Fruit fly (Drosophila melanogaster) whole organism, embryonic: ENCODE results near the gene ClC-a.

Experiments
- Antp ChIP-seq: fragments of 200-800 bp; sonication (Bioruptor generic); optimal IDR thresholded peaks from 3 replicates; lab custom pipeline; 2016; ENCODE audit warnings: missing biosample characterization, missing genetic modification characterization
- Atf3 ChIP-seq: fragments of 200-800 bp; sonication (Bioruptor generic); optimal IDR thresholded peaks from 3 replicates; lab custom pipeline; 2016; ENCODE audit warnings: missing biosample characterization, missing genetic modification characterization
- B-H1 ChIP-seq: fragments of 200-800 bp; sonication (Bioruptor generic); IDR thresholded peaks from 3 replicates; pipeline ENCODE4 v1.3.6; 2022; ENCODE audit warnings: missing biosample characterization, missing genetic modification characterization
- CG1024 ChIP-seq: fragments of 200-800 bp; sonication (Bioruptor generic); IDR thresholded peaks from 2 replicates; pipeline ENCODE4 v1.3.6; 2022; ENCODE audit warnings: missing biosample characterization, missing genetic modification characterization
- CG10267 ChIP-seq: fragments of 200-800 bp; sonication (Bioruptor generic); optimal IDR thresholded peaks from 2 replicates; lab custom pipeline; 2018; ENCODE audit warnings: missing biosample characterization, mild to moderate bottlenecking, missing genetic modification characterization, moderate library complexity
- CG10462 ChIP-seq: fragments of 200-800 bp; sonication (Bioruptor generic); optimal IDR thresholded peaks from 2 replicates; lab custom pipeline; 2016; ENCODE audit warnings: missing biosample characterization, missing genetic modification characterization
- CG11723 ChIP-seq: fragments of 200-800 bp; sonication (Bioruptor generic); optimal IDR thresholded peaks from 2 replicates; lab custom pipeline; 2017; ENCODE audit warnings: missing biosample characterization, mild to moderate bottlenecking, missing genetic modification characterization
- CG14860 ChIP-seq: fragments of 200-800 bp; sonication (Bioruptor generic); IDR thresholded peaks from 3 replicates; pipeline ENCODE4 v1.3.6; 2022; ENCODE audit warnings: missing biosample characterization, missing genetic modification characterization; ENCODE audit not compliant: partially characterized antibody
- CG17359 ChIP-seq: fragments of 200-800 bp; sonication (Bioruptor generic); optimal IDR thresholded peaks from 3 replicates; lab custom pipeline; 2018; ENCODE audit warnings: missing biosample characterization, mild to moderate bottlenecking, missing genetic modification characterization, moderate library complexity
- CG17612 ChIP-seq: fragments of 200-800 bp; sonication (Bioruptor generic); IDR thresholded peaks from 2 replicates; pipeline ENCODE4 v1.3.6; 2022; ENCODE audit warnings: missing biosample characterization, missing genetic modification characterization
- CG18619 ChIP-seq: fragments of 200-800 bp; sonication (Bioruptor generic); optimal IDR thresholded peaks from 3 replicates; lab custom pipeline; 2017; ENCODE audit warnings: missing biosample characterization, mild to moderate bottlenecking, missing genetic modification characterization
- CG2116 ChIP-seq: fragments of 200-800 bp; sonication (Bioruptor generic); optimal IDR thresholded peaks from 3 replicates; lab custom pipeline; 2018; ENCODE audit warnings: missing biosample characterization, mild to moderate bottlenecking, missing genetic modification characterization
- CG2129 ChIP-seq: fragments of 200-800 bp; sonication (Bioruptor generic); IDR thresholded peaks from 2 replicates; pipeline ENCODE4 v1.3.6; 2022; ENCODE audit warnings: missing biosample characterization, missing genetic modification characterization; ENCODE audit not compliant: partially characterized antibody
- CG31224 ChIP-seq: fragments of 200-800 bp; sonication (Bioruptor generic); IDR thresholded peaks from 2 replicates; pipeline ENCODE4 v1.3.6; 2022; ENCODE audit warnings: missing biosample characterization, missing genetic modification characterization
- CG4404 ChIP-seq: fragments of 200-800 bp; sonication (Bioruptor generic); IDR thresholded peaks from 2 replicates; pipeline ENCODE4 v1.3.6; 2022; ENCODE audit warnings: missing biosample characterization, missing genetic modification characterization
- CG6175 ChIP-seq: fragments of 200-800 bp; sonication (Bioruptor generic); IDR thresholded peaks from 3 replicates; pipeline ENCODE4 v1.3.6; 2022; ENCODE audit warnings: missing biosample characterization, missing genetic modification characterization
- CG6272 ChIP-seq: fragments of 200-800 bp; sonication (Bioruptor generic); IDR thresholded peaks from 2 replicates; pipeline ENCODE4 v1.3.6; 2022; ENCODE audit warnings: missing biosample characterization, missing genetic modification characterization
- CG7372 ChIP-seq: fragments of 200-800 bp; sonication (Bioruptor generic); IDR thresholded peaks from 2 replicates; pipeline ENCODE4 v1.3.6; 2022; ENCODE audit warnings: missing biosample characterization, missing genetic modification characterization
- CG9797 ChIP-seq: fragments of 200-800 bp; sonication (Bioruptor generic); optimal IDR thresholded peaks from 3 replicates; lab custom pipeline; 2018; ENCODE audit warnings: missing biosample characterization, mild to moderate bottlenecking, missing genetic modification characterization
- D19B ChIP-seq: fragments of 200-800 bp; sonication (Bioruptor generic); optimal IDR thresholded peaks from 2 replicates; lab custom pipeline; 2017; ENCODE audit warnings: missing biosample characterization, mild to moderate bottlenecking, missing genetic modification characterization
- Dbx ChIP-seq: fragments of 200-800 bp; sonication (Bioruptor generic); IDR thresholded peaks from 3 replicates; pipeline ENCODE4 v1.3.6; 2022; ENCODE audit warnings: missing biosample characterization, missing genetic modification characterization
- Dll ChIP-seq: fragments of 200-800 bp; sonication (Bioruptor generic); IDR thresholded peaks from 4 replicates; pipeline ENCODE4 v1.3.6; 2022; ENCODE audit warnings: missing biosample characterization, missing genetic modification characterization; ENCODE audit not compliant: partially characterized antibody
- Elba2 ChIP-seq: fragments of 200-800 bp; sonication (Bioruptor generic); optimal IDR thresholded peaks from 3 replicates; lab custom pipeline; 2016; ENCODE audit warnings: missing biosample characterization, missing genetic modification characterization
- HLH54F ChIP-seq: fragments of 200-800 bp; sonication (Bioruptor generic); optimal IDR thresholded peaks from 3 replicates; lab custom pipeline; 2016; ENCODE audit warnings: missing biosample characterization, missing genetic modification characterization
- Hmx ChIP-seq: fragments of 200-800 bp; sonication (Bioruptor generic); optimal IDR thresholded peaks from 2 replicates; lab custom pipeline; 2016; ENCODE audit warnings: missing biosample characterization, missing genetic modification characterization
- MESR4 ChIP-seq: fragments of 200-800 bp; sonication (Bioruptor generic); optimal IDR thresholded peaks from 2 replicates; lab custom pipeline; 2018; ENCODE audit warnings: missing biosample characterization, mild to moderate bottlenecking, missing genetic modification characterization, moderate library complexity
- Ravus ChIP-seq: fragments of 200-800 bp; sonication (Bioruptor generic); IDR thresholded peaks from 2 replicates; pipeline ENCODE4 v1.3.6; 2022; ENCODE audit warnings: missing biosample characterization, missing genetic modification characterization
- Stat92E ChIP-seq, 3 experiments: fragments of >200 bp in 2 of 3; fragments of 200-800 bp in 1 of 3; sonication (Bioruptor generic) in 1 of 3; optimal IDR thresholded peaks; 2 replicates each; lab custom pipeline; 2017 to 2019; ENCODE audit warnings: missing biosample characterization in 3 of 3, missing genetic modification characterization in 3 of 3, mild to moderate bottlenecking in 1 of 3, moderate library complexity in 1 of 3
- Usf ChIP-seq: fragments of 200-800 bp; sonication (Bioruptor generic); optimal IDR thresholded peaks from 2 replicates; lab custom pipeline; 2017; ENCODE audit warnings: missing genotype, missing biosample characterization, missing genetic modification characterization
- abd-A ChIP-seq: fragments of 200-800 bp; sonication (Bioruptor generic); optimal IDR thresholded peaks from 3 replicates; lab custom pipeline; 2019; ENCODE audit warnings: missing biosample characterization, mild to moderate bottlenecking, missing genetic modification characterization, moderate library complexity
- aop ChIP-seq: fragments of 200-800 bp; sonication (Bioruptor generic); IDR thresholded peaks from 2 replicates; pipeline ENCODE4 v1.3.6; 2022; ENCODE audit warnings: missing biosample characterization, missing genetic modification characterization
- chinmo ChIP-seq: fragments of 200-800 bp; sonication (Bioruptor generic); IDR thresholded peaks from 4 replicates; pipeline ENCODE4 v1.3.6; 2022; ENCODE audit warnings: missing biosample characterization, missing genetic modification characterization; ENCODE audit not compliant: partially characterized antibody
- dm ChIP-seq: fragments of 200-800 bp; sonication (Bioruptor generic); optimal IDR thresholded peaks from 3 replicates; lab custom pipeline; 2016; ENCODE audit warnings: missing biosample characterization, missing genetic modification characterization
- dysf ChIP-seq: fragments of 200-800 bp; sonication (Bioruptor generic); IDR thresholded peaks from 3 replicates; pipeline ENCODE4 v1.3.6; 2022; ENCODE audit warnings: missing biosample characterization, missing genetic modification characterization
- exex ChIP-seq: fragments of 200-800 bp; sonication (Bioruptor generic); optimal IDR thresholded peaks from 4 replicates; lab custom pipeline; 2018; ENCODE audit warnings: missing biosample characterization, mild to moderate bottlenecking, missing genetic modification characterization, moderate library complexity
- gsb-n ChIP-seq: fragments of 200-800 bp; sonication (Bioruptor generic); optimal IDR thresholded peaks from 3 replicates; lab custom pipeline; 2018; ENCODE audit warnings: missing biosample characterization, mild to moderate bottlenecking, missing genetic modification characterization
- insv ChIP-seq, 2 experiments: fragments of 200-800 bp; sonication (Bioruptor generic); optimal IDR thresholded peaks; 3 replicates each; lab custom pipeline; 2016 to 2018; ENCODE audit warnings: missing biosample characterization in 2 of 2, missing genetic modification characterization in 2 of 2
- lmd ChIP-seq: fragments of 200-800 bp; sonication (Bioruptor generic); IDR thresholded peaks from 2 replicates; pipeline ENCODE4 v1.3.6; 2022; ENCODE audit warnings: missing biosample characterization, missing genetic modification characterization
- lola ChIP-seq, 3 experiments: fragments of >200 bp in 2 of 3; fragments of 200-800 bp in 1 of 3; sonication (Bioruptor generic) in 1 of 3; optimal IDR thresholded peaks; 2 replicates each; lab custom pipeline; 2017 to 2019; ENCODE audit warnings: missing biosample characterization in 3 of 3, missing genetic modification characterization in 3 of 3, mild to moderate bottlenecking in 1 of 3, moderate library complexity in 1 of 3
- lov ChIP-seq, 2 experiments: fragments of 200-800 bp in 1 of 2; fragments of >200 bp in 1 of 2; sonication (Bioruptor generic) in 1 of 2; IDR thresholded peaks in 1 of 2; optimal IDR thresholded peaks in 1 of 2; 2 replicates in 1 of 2; 3 replicates in 1 of 2; pipeline versions ENCODE4 v1.3.6 to Lab custom; 2017 to 2022; ENCODE audit warnings: missing biosample characterization in 1 of 2, missing genetic modification characterization in 1 of 2
- maf-S ChIP-seq: fragments of 200-800 bp; sonication (Bioruptor generic); optimal IDR thresholded peaks from 2 replicates; lab custom pipeline; 2016; ENCODE audit warnings: missing biosample characterization, missing genetic modification characterization
- pho ChIP-seq: fragments of 200-800 bp; sonication (Bioruptor generic); optimal IDR thresholded peaks from 2 replicates; lab custom pipeline; 2016; ENCODE audit warnings: missing biosample characterization, missing genetic modification characterization
- pnt ChIP-seq: fragments of 200-800 bp; sonication (Bioruptor generic); optimal IDR thresholded peaks from 3 replicates; lab custom pipeline; 2016; ENCODE audit warnings: missing biosample characterization, missing genetic modification characterization
- psq ChIP-seq: fragments of 200-800 bp; sonication (Bioruptor generic); optimal IDR thresholded peaks from 2 replicates; lab custom pipeline; 2017; ENCODE audit warnings: missing biosample characterization, missing genetic modification characterization
- pum ChIP-seq: fragments of 200-800 bp; sonication (Bioruptor generic); optimal IDR thresholded peaks from 2 replicates; lab custom pipeline; 2016; ENCODE audit warnings: missing biosample characterization, missing genetic modification characterization
- ranshi ChIP-seq: fragments of 200-800 bp; sonication (Bioruptor generic); IDR thresholded peaks from 2 replicates; pipeline ENCODE4 v1.3.6; 2022; ENCODE audit warnings: missing biosample characterization, missing genetic modification characterization
- repo ChIP-seq: fragments of 200-800 bp; sonication (Bioruptor generic); optimal IDR thresholded peaks from 2 replicates; lab custom pipeline; 2016; ENCODE audit warnings: missing biosample characterization, missing genetic modification characterization
- rib ChIP-seq: fragments of 200-800 bp; sonication (Bioruptor generic); IDR thresholded peaks from 2 replicates; pipeline ENCODE4 v1.3.6; 2022; ENCODE audit warnings: missing biosample characterization, missing genetic modification characterization

Gene ClC-a

dm6 chr3R:11849378-11850249 lies 36.6 kb upstream of the ClC-a start (continued):
- TF ChIP-seq lola (GFP tag; optimal IDR thresholded peaks at IDR 0.05; lab: Kevin White, UChicago) (peak in 1 of 3 experiments; percentile 88), ranshi (peak; percentile 90), CG10267 (tag; lab: Kevin White, UChicago) (peak; percentile 83), psq (GFP tag; lab: Kevin White, UChicago) (peak; percentile 63), B-H1 (GFP tag; lab: Robert Waterston, UW) (peak; percentile 84), Antp (peak; percentile 95), Ravus (peak; percentile 35; the same call in 1 of the 2 replicates), CG9797 (peak; percentile 27), D19B (no peak), CG17612 (GFP tag; lab: Robert Waterston, UW) (peak; percentile 66; the same call in 1 of the 2 replicates), Atf3 (peak; percentile 89), CG7372 (GFP tag; lab: Robert Waterston, UW) (peak; percentile 63), pum (GFP tag; lab: Kevin White, UChicago) (peak; percentile 90), CG11723 (GFP tag; lab: Kevin White, UChicago) (peak; percentile 79), pnt (GFP tag; lab: Kevin White, UChicago) (peak; percentile 95), Hmx (GFP tag; lab: Kevin White, UChicago) (no peak), aop (GFP tag; lab: Robert Waterston, UW) (no peak; the same call in none of the 2 replicates), lmd (GFP tag; lab: Robert Waterston, UW) (peak; percentile 88), Elba2 (GFP tag; lab: Kevin White, UChicago) (no peak), Dbx (GFP tag; lab: Robert Waterston, UW) (no peak), Dll (GFP tag; lab: Robert Waterston, UW) (no peak), CG2129 (GFP tag; lab: Robert Waterston, UW) (no peak), CG1024 (peak; percentile 93), MESR4 (GFP tag; lab: Kevin White, UChicago) (peak; percentile 14), repo (GFP tag; lab: Kevin White, UChicago) (peak; percentile 88), abd-A (peak; percentile 78), insv (GFP tag; optimal IDR thresholded peaks at IDR 0.05; lab: Kevin White, UChicago) (no peak), maf-S (GFP tag; lab: Kevin White, UChicago) (peak; percentile 79), Stat92E (GFP tag; optimal IDR thresholded peaks at IDR 0.05; lab: Kevin White, UChicago) (peak in 1 of 3 experiments; percentile 90), CG18619 (GFP tag; lab: Kevin White, UChicago) (peak; percentile 71), CG6175 (GFP tag; lab: Robert Waterston, UW) (no peak; the same call in 2 of the 3 replicates), rib (GFP tag; lab: Robert Waterston, UW) (no peak), CG17359 (peak; percentile 96), CG6272 (GFP tag; lab: Robert Waterston, UW) (peak; percentile 87), lov (optimal IDR thresholded peaks at IDR 0.05; lab: Kevin White, UChicago) (no peak), lov (GFP tag; IDR thresholded peaks at IDR 0.05; lab: Robert Waterston, UW) (peak; percentile 94), dm (peak; percentile 81), pho (GFP tag; lab: Kevin White, UChicago) (peak; percentile 44), exex (tag; lab: Kevin White, UChicago) (no peak), CG4404 (GFP tag; lab: Robert Waterston, UW) (peak; percentile 70), CG10462 (GFP tag; lab: Kevin White, UChicago) (peak; percentile 83), CG31224 (GFP tag; lab: Robert Waterston, UW) (no peak), CG2116 (GFP tag; lab: Kevin White, UChicago) (peak; percentile 47), chinmo (GFP tag; lab: Robert Waterston, UW) (no peak), CG14860 (GFP tag; lab: Robert Waterston, UW) (no peak), dysf (GFP tag; lab: Robert Waterston, UW) (peak; percentile 87), HLH54F (GFP tag; lab: Kevin White, UChicago) (peak; percentile 51), gsb-n (tag; lab: Kevin White, UChicago) (peak; percentile 95), Usf (GFP tag; lab: Kevin White, UChicago) (peak; percentile 38)
